Worm (Caenorhabditis elegans) whole organism, young adult: ENCODE measurements around the gene Y54F10AR.1.

Experiments
- B0336.3 ChIP-seq: fragments of 200-800 bp; sonication (Bioruptor generic); IDR thresholded peaks from 2 replicates; pipeline ENCODE4 v1.3.6; 2022; ENCODE audit warnings: missing genetic modification characterization, missing compliant biosample characterization
- C06A6.2 ChIP-seq: fragments of 200-800 bp; sonication (Bioruptor generic); conservative IDR thresholded peaks from 2 replicates; pipeline ENCODE4 v1.3.6; 2022; ENCODE audit warnings: missing genetic modification characterization, missing compliant biosample characterization
- C17E4.6 ChIP-seq: fragments of 200-800 bp; sonication (Bioruptor generic); IDR thresholded peaks from 2 replicates; pipeline ENCODE4 v1.3.6; 2022; ENCODE audit warnings: missing genetic modification reagents, missing genetic modification characterization, missing compliant biosample characterization
- D2030.7 ChIP-seq: fragments of 200-800 bp; sonication (Bioruptor generic); IDR thresholded peaks from 2 replicates; pipeline ENCODE4 v1.3.6; 2022; ENCODE audit warnings: missing genetic modification reagents, missing genetic modification characterization, missing compliant biosample characterization
- F10E7.11 ChIP-seq: sonication (generic microtip); optimal IDR thresholded peaks from 2 replicates; lab custom pipeline; 2017; ENCODE audit warnings: mild to moderate bottlenecking, missing genetic modification characterization, moderate library complexity, missing compliant biosample characterization
- F23B12.7 ChIP-seq: sonication (generic microtip); optimal IDR thresholded peaks from 2 replicates; lab custom pipeline; 2017; ENCODE audit warnings: missing genetic modification characterization, mild to moderate bottlenecking, missing compliant biosample characterization, antibody characterized with exemption, moderate library complexity; ENCODE audit not compliant: insufficient read depth
- F33H1.4 ChIP-seq: fragments of 200-800 bp; sonication (Bioruptor generic); IDR thresholded peaks from 2 replicates; pipeline ENCODE4 v1.3.6; 2022; ENCODE audit warnings: missing genetic modification reagents, missing genetic modification characterization, missing compliant biosample characterization
- F39B2.1 ChIP-seq: fragments of 200-800 bp; sonication (Bioruptor generic); IDR thresholded peaks from 2 replicates; pipeline ENCODE4 v1.3.6; 2022; ENCODE audit warnings: missing genetic modification reagents, missing genetic modification characterization, missing compliant biosample characterization
- F55B11.4 ChIP-seq: sonication (generic microtip); optimal IDR thresholded peaks from 2 replicates; lab custom pipeline; 2016; ENCODE audit warnings: missing compliant biosample characterization, missing genetic modification characterization, borderline replicate concordance; ENCODE audit not compliant: insufficient read depth
- K11D2.4 ChIP-seq: fragments of 200-800 bp; sonication (Bioruptor generic); IDR thresholded peaks from 2 replicates; pipeline ENCODE4 v1.3.6; 2022; ENCODE audit warnings: missing genetic modification reagents, missing genetic modification characterization, missing compliant biosample characterization
- K12H6.12 ChIP-seq: fragments of 200-800 bp; sonication (Bioruptor generic); optimal IDR thresholded peaks from 2 replicates; lab custom pipeline; 2018; ENCODE audit warnings: mild to moderate bottlenecking, missing genetic modification characterization, missing compliant biosample characterization
- Y67H2A.10 ChIP-seq: fragments of 200-800 bp; sonication (Bioruptor generic); conservative IDR thresholded peaks from 2 replicates; pipeline ENCODE4 v1.3.6; 2022; ENCODE audit warnings: missing genetic modification reagents, missing genetic modification characterization, missing compliant biosample characterization
- ZK185.1 ChIP-seq: sonication (generic microtip); optimal IDR thresholded peaks from 2 replicates; lab custom pipeline; 2016; ENCODE audit warnings: mild to moderate bottlenecking, missing genetic modification characterization, missing compliant biosample characterization; ENCODE audit not compliant: poor library complexity, severe bottlenecking
- athp-1 ChIP-seq: sonication (generic microtip); optimal IDR thresholded peaks from 2 replicates; lab custom pipeline; 2017; ENCODE audit warnings: mild to moderate bottlenecking, missing genetic modification characterization, missing compliant biosample characterization
- attf-5 ChIP-seq: fragments of 200-800 bp; sonication (Bioruptor generic); optimal IDR thresholded peaks from 2 replicates; lab custom pipeline; 2018; ENCODE audit warnings: mild to moderate bottlenecking, missing genetic modification characterization, missing compliant biosample characterization
- attf-6 ChIP-seq: fragments of 200-800 bp; sonication (Bioruptor generic); IDR thresholded peaks from 2 replicates; pipeline ENCODE4 v1.3.6; 2022; ENCODE audit warnings: missing genetic modification reagents, missing genetic modification characterization, missing compliant biosample characterization
- cebp-2 ChIP-seq: fragments of 200-800 bp; sonication (Bioruptor generic); IDR thresholded peaks from 2 replicates; pipeline ENCODE4 v1.3.6; 2022; ENCODE audit warnings: missing genetic modification characterization, missing compliant biosample characterization
- chd-7 ChIP-seq: sonication (generic microtip); optimal IDR thresholded peaks from 2 replicates; lab custom pipeline; 2016; ENCODE audit warnings: mild to moderate bottlenecking, missing genetic modification characterization, moderate library complexity, missing compliant biosample characterization
- die-1 ChIP-seq: sonication (generic microtip); optimal IDR thresholded peaks from 2 replicates; lab custom pipeline; 2016; ENCODE audit warnings: missing genotype, mild to moderate bottlenecking, missing genetic modification characterization, missing compliant biosample characterization
- efl-1 ChIP-seq: fragments of 150-350 bp; optimal IDR thresholded peaks from 2 replicates; lab custom pipeline; 2014; ENCODE audit warnings: missing biosample characterization, missing genetic modification reagents, missing genetic modification characterization
- hsf-1 ChIP-seq: fragments of 200-800 bp; sonication (Bioruptor generic); IDR thresholded peaks from 2 replicates; pipeline ENCODE4 v1.3.6; 2022; ENCODE audit warnings: missing genetic modification reagents, missing genetic modification characterization, missing compliant biosample characterization
- let-607 ChIP-seq, 2 experiments: fragments of 200-800 bp in 1 of 2; sonication (Bioruptor generic) in 1 of 2; sonication (generic microtip) in 1 of 2; optimal IDR thresholded peaks; 2 replicates each; lab custom pipeline; 2016 to 2018; ENCODE audit warnings: mild to moderate bottlenecking in 2 of 2, missing compliant biosample characterization in 2 of 2, missing genetic modification characterization in 2 of 2, moderate library complexity in 2 of 2, missing genotype in 1 of 2
- lin-40 ChIP-seq: sonication (generic microtip); optimal IDR thresholded peaks from 2 replicates; lab custom pipeline; 2016; ENCODE audit warnings: missing genetic modification characterization, mild to moderate bottlenecking, missing compliant biosample characterization, missing genotype, missing genetic modification reagents
- lin-54 ChIP-seq: fragments of 200-800 bp; sonication (Bioruptor generic); optimal IDR thresholded peaks from 2 replicates; lab custom pipeline; 2018; ENCODE audit warnings: mild to moderate bottlenecking, missing genetic modification characterization, missing compliant biosample characterization
- lir-1 ChIP-seq: fragments of 200-800 bp; sonication (Bioruptor generic); conservative IDR thresholded peaks from 2 replicates; pipeline ENCODE4 v1.3.6; 2022; ENCODE audit warnings: missing genetic modification reagents, missing genetic modification characterization, missing compliant biosample characterization
- madf-6 ChIP-seq: fragments of 200-800 bp; sonication (Bioruptor generic); IDR thresholded peaks from 2 replicates; pipeline ENCODE4 v1.3.6; 2022; ENCODE audit warnings: missing genetic modification reagents, missing genetic modification characterization, missing compliant biosample characterization
- madf-8 ChIP-seq: fragments of 200-800 bp; sonication (Bioruptor generic); conservative IDR thresholded peaks from 2 replicates; pipeline ENCODE4 v1.3.6; 2022; ENCODE audit warnings: missing genetic modification reagents, missing genetic modification characterization, missing compliant biosample characterization
- mcd-1 ChIP-seq: fragments of 200-800 bp; sonication (Bioruptor generic); IDR thresholded peaks from 2 replicates; pipeline ENCODE4 v1.3.6; 2022; ENCODE audit warnings: missing genetic modification reagents, missing genetic modification characterization, missing compliant biosample characterization
- nfyb-1 ChIP-seq: fragments of 200-800 bp; sonication (Bioruptor generic); IDR thresholded peaks from 2 replicates; pipeline ENCODE4 v1.3.6; 2022; ENCODE audit warnings: missing genetic modification reagents, missing genetic modification characterization, missing compliant biosample characterization
- nhr-179 ChIP-seq: sonication (generic microtip); optimal IDR thresholded peaks from 2 replicates; lab custom pipeline; 2016; ENCODE audit warnings: mild to moderate bottlenecking, missing genetic modification characterization, missing compliant biosample characterization
- pbrm-1 ChIP-seq: fragments of 200-800 bp; sonication (Bioruptor generic); IDR thresholded peaks from 2 replicates; pipeline ENCODE4 v1.3.6; 2022; ENCODE audit warnings: missing genetic modification reagents, missing genetic modification characterization, missing compliant biosample characterization
- pha-4 ChIP-seq: fragments of 150-350 bp; sonication (generic microtip); optimal IDR thresholded peaks from 2 replicates; lab custom pipeline; 2014; ENCODE audit warnings: missing biosample characterization, missing genetic modification reagents, missing genetic modification characterization
- rcor-1 ChIP-seq: fragments of 200-800 bp; sonication (Bioruptor generic); IDR thresholded peaks from 2 replicates; pipeline ENCODE4 v1.3.6; 2022; ENCODE audit warnings: missing genetic modification reagents, missing genetic modification characterization, missing compliant biosample characterization
- snpc-1.1 ChIP-seq: sonication (generic microtip); optimal IDR thresholded peaks from 2 replicates; lab custom pipeline; 2017; ENCODE audit warnings: missing genetic modification characterization, mild to moderate bottlenecking, missing compliant biosample characterization, antibody characterized with exemption, moderate library complexity, missing genotype, missing genetic modification reagents; ENCODE audit not compliant: insufficient read depth
- snpc-1.3 ChIP-seq: sonication (generic microtip); optimal IDR thresholded peaks from 2 replicates; lab custom pipeline; 2017; ENCODE audit warnings: missing genetic modification characterization, mild to moderate bottlenecking, missing compliant biosample characterization, antibody characterized with exemption, moderate library complexity, missing genotype, missing genetic modification reagents; ENCODE audit not compliant: insufficient read depth
- snpc-3.4 ChIP-seq: sonication (generic microtip); optimal IDR thresholded peaks from 2 replicates; lab custom pipeline; 2017; ENCODE audit warnings: missing genetic modification characterization, mild to moderate bottlenecking, missing compliant biosample characterization, antibody characterized with exemption, moderate library complexity, missing genotype, missing genetic modification reagents
- somi-1 ChIP-seq: fragments of 200-800 bp; sonication (Bioruptor generic); optimal IDR thresholded peaks from 2 replicates; lab custom pipeline; 2018; ENCODE audit warnings: mild to moderate bottlenecking, missing genetic modification characterization, missing compliant biosample characterization
- tbp1 ChIP-seq: fragments of 200-800 bp; sonication (Bioruptor generic); optimal IDR thresholded peaks from 2 replicates; lab custom pipeline; 2018; ENCODE audit warnings: mild to moderate bottlenecking, missing genetic modification characterization, missing compliant biosample characterization
- tlf-1 ChIP-seq: fragments of 200-800 bp; sonication (Bioruptor generic); optimal IDR thresholded peaks from 2 replicates; lab custom pipeline; 2018; ENCODE audit warnings: mild to moderate bottlenecking, missing genetic modification characterization, missing compliant biosample characterization
- unc-62 ChIP-seq: fragments of 150-350 bp; optimal IDR thresholded peaks from 2 replicates; lab custom pipeline; 2014; ENCODE audit warnings: missing biosample characterization, missing genetic modification reagents, missing genetic modification characterization
- zim-3 ChIP-seq: sonication (generic microtip); optimal IDR thresholded peaks from 2 replicates; lab custom pipeline; 2017; ENCODE audit warnings: mild to moderate bottlenecking, missing genetic modification characterization, moderate library complexity, missing compliant biosample characterization
- ztf-18 ChIP-seq: sonication (generic microtip); optimal IDR thresholded peaks from 2 replicates; lab custom pipeline; 2016; ENCODE audit warnings: missing genotype, mild to moderate bottlenecking, missing genetic modification characterization, missing compliant biosample characterization
- ztf-22 ChIP-seq: fragments of 200-800 bp; sonication (Bioruptor generic); optimal IDR thresholded peaks from 2 replicates; lab custom pipeline; 2018; ENCODE audit warnings: mild to moderate bottlenecking, missing genetic modification characterization, moderate library complexity, missing compliant biosample characterization

Y54F10AR.1 gene

ce11 chrIII:2532716-2533115, 42.8 kb downstream of the Y54F10AR.1 start (continued):
- no peak for TF ChIP-seq Y67H2A.10 (GFP tag; lab: Robert Waterston, UW)

ce11 chrIII:2530313-2530712, 45.2 kb downstream of the Y54F10AR.1 start, which contains the start of gene cone-1:
Gene cone-1, plus strand, starts transcription at chrIII:2530613.
- no peak for TF ChIP-seq F39B2.1 (GFP tag; lab: Robert Waterston, UW)

ce11 chrIII:2528621-2529113, 46.8 kb downstream of the Y54F10AR.1 start, which contains the start of the genes Y54F10AM.15, rbc-2 and ndua-8:
Gene Y54F10AM.15, minus strand, starts transcription at chrIII:2528679.
Gene rbc-2, minus strand, starts transcription at chrIII:2528689.
Gene ndua-8, plus strand, starts transcription at chrIII:2529063.
- TF ChIP-seq nhr-179 (tag; lab: Kevin White, UChicago) (no peak), cebp-2 (no peak), ztf-22 (GFP tag; lab: Kevin White, UChicago) (no peak), somi-1 (GFP tag; lab: Kevin White, UChicago) (no peak), D2030.7 (GFP tag; lab: Robert Waterston, UW) (peak; percentile 82), K11D2.4 (no peak), let-607 (tag; optimal IDR thresholded peaks at IDR 0.05; lab: Kevin White, UChicago) (peak in 1 of 2 experiments; percentile 72), zim-3 (tag; lab: Kevin White, UChicago) (no peak), pha-4 (tag; lab: Kevin White, UChicago) (no peak), snpc-1.1 (peak; percentile 28), B0336.3 (peak; percentile 80), F10E7.11 (tag; lab: Kevin White, UChicago) (no peak), madf-6 (GFP tag; lab: Robert Waterston, UW) (peak; percentile 88), unc-62 (GFP tag; lab: Kevin White, UChicago) (peak; percentile 7), efl-1 (GFP tag; lab: Kevin White, UChicago) (peak; percentile 38), hsf-1 (GFP tag; lab: Robert Waterston, UW) (no peak), tlf-1 (GFP tag; lab: Kevin White, UChicago) (peak; percentile 71), K12H6.12 (tag; lab: Kevin White, UChicago) (peak; percentile 54), rcor-1 (GFP tag; lab: Robert Waterston, UW) (peak; percentile 81), mcd-1 (GFP tag; lab: Robert Waterston, UW) (peak; percentile 86), lir-1 (GFP tag; lab: Robert Waterston, UW) (0 out of 2 replicates have a peak, but pooled peaks have one; percentile 33), lin-54 (peak; percentile 83), lin-40 (tag; lab: Kevin White, UChicago) (peak; percentile 83), attf-5 (GFP tag; lab: Kevin White, UChicago) (peak; percentile 96), F55B11.4 (no peak), nfyb-1 (GFP tag; lab: Robert Waterston, UW) (peak; percentile 82), Y67H2A.10 (GFP tag; lab: Robert Waterston, UW) (peak; percentile 44; the same call in 1 of the 2 replicates), snpc-1.3 (tag; lab: Kevin White, UChicago) (peak; percentile 76), attf-6 (GFP tag; lab: Robert Waterston, UW) (no peak), tbp1 (GFP tag; lab: Kevin White, UChicago) (peak; percentile 69), C06A6.2 (GFP tag; lab: Robert Waterston, UW) (0 out of 2 replicates have a peak, but pooled peaks have one; percentile 26), ZK185.1 (peak; percentile 86), athp-1 (tag; lab: Kevin White, UChicago) (peak; percentile 41), die-1 (tag; lab: Kevin White, UChicago) (peak; percentile 10), C17E4.6 (GFP tag; lab: Robert Waterston, UW) (0 out of 2 replicates have a peak, but pooled peaks have one; percentile 40), F23B12.7 (peak; percentile 94), pbrm-1 (peak; percentile 87), F33H1.4 (GFP tag; lab: Robert Waterston, UW) (peak; percentile 100), ztf-18 (tag; lab: Kevin White, UChicago) (peak; percentile 64), snpc-3.4 (tag; lab: Kevin White, UChicago) (peak; percentile 61), chd-7 (tag; lab: Kevin White, UChicago) (no peak), madf-8 (GFP tag; lab: Robert Waterston, UW) (peak; percentile 71)
